Worm (Caenorhabditis elegans) whole organism, L3 larva: ENCODE data around the gene art-1.
A peak's percentile ranks its signal among the peaks of the same experiment; 100 is the strongest.
"Not testable (repeated sequence)": the region's sequence is repeated elsewhere in the genome, so short reads cannot be mapped to it uniquely, and the experiment has no call there.

Experiments
- R02D3.7 ChIP-seq: fragments of 150-350 bp; optimal IDR thresholded peaks from 2 replicates; lab custom pipeline; 2014; ENCODE audit warnings: missing biosample characterization, missing genetic modification characterization
- ceh-16 ChIP-seq: sonication (generic microtip); optimal IDR thresholded peaks from 2 replicates; lab custom pipeline; 2017; ENCODE audit warnings: missing biosample characterization, missing genetic modification characterization
- ceh-28 ChIP-seq: fragments of 150-350 bp; optimal IDR thresholded peaks from 2 replicates; lab custom pipeline; 2014; ENCODE audit warnings: missing biosample characterization, missing genetic modification reagents, missing genetic modification characterization
- ceh-9 ChIP-seq: sonication (generic microtip); optimal IDR thresholded peaks from 2 replicates; lab custom pipeline; 2018; ENCODE audit warnings: missing biosample characterization, missing genetic modification characterization
- egl-5 ChIP-seq: fragments of 150-350 bp; optimal IDR thresholded peaks from 2 replicates; lab custom pipeline; 2017; ENCODE audit warnings: missing biosample characterization, missing genetic modification reagents, missing genetic modification characterization, inconsistent platforms
- elt-2 ChIP-seq: sonication (generic microtip); optimal IDR thresholded peaks from 2 replicates; lab custom pipeline; 2016; ENCODE audit warnings: missing genetic modification reagents, mild to moderate bottlenecking, missing genetic modification characterization, missing compliant biosample characterization
- elt-3 ChIP-seq, 3 experiments: fragments of 150-350 bp in 1 of 3; sonication (generic microtip) in 2 of 3; optimal IDR thresholded peaks; 2 replicates in 2 of 3; 4 replicates in 1 of 3; lab custom pipeline; 2014 to 2017; ENCODE audit warnings: missing biosample characterization in 3 of 3, missing genetic modification characterization in 3 of 3
- eor-1 ChIP-seq, 2 experiments: fragments of 150-350 bp; optimal IDR thresholded peaks; 2 replicates each; lab custom pipeline; 2014 to 2018; ENCODE audit warnings: missing biosample characterization in 2 of 2, missing genetic modification characterization in 2 of 2
- fkh-10 ChIP-seq: sonication (generic microtip); optimal IDR thresholded peaks from 2 replicates; lab custom pipeline; 2017; ENCODE audit warnings: missing biosample characterization, missing genetic modification reagents, missing genetic modification characterization
- fkh-2 ChIP-seq: fragments of 150-350 bp; optimal IDR thresholded peaks from 2 replicates; lab custom pipeline; 2014; ENCODE audit warnings: missing biosample characterization, missing genetic modification reagents, missing genetic modification characterization
- fos-1 ChIP-seq: fragments of 150-350 bp; optimal IDR thresholded peaks from 2 replicates; lab custom pipeline; 2014; ENCODE audit warnings: missing biosample characterization, missing genetic modification characterization
- hmg-11 ChIP-seq: sonication (generic microtip); optimal IDR thresholded peaks from 2 replicates; lab custom pipeline; 2016; ENCODE audit warnings: missing genetic modification characterization, missing compliant biosample characterization
- jun-1 ChIP-seq: fragments of 150-350 bp; optimal IDR thresholded peaks from 2 replicates; lab custom pipeline; 2014; ENCODE audit warnings: missing biosample characterization, missing genetic modification reagents, missing genetic modification characterization
- lin-15B ChIP-seq: fragments of 150-350 bp; optimal IDR thresholded peaks from 2 replicates; lab custom pipeline; 2014; ENCODE audit warnings: missing biosample characterization, missing genetic modification characterization
- lin-39 ChIP-seq: fragments of 150-350 bp; optimal IDR thresholded peaks from 2 replicates; lab custom pipeline; 2018; ENCODE audit warnings: missing biosample characterization, missing genetic modification reagents, missing genetic modification characterization
- mdl-1 ChIP-seq: fragments of 150-350 bp; optimal IDR thresholded peaks from 2 replicates; lab custom pipeline; 2014; ENCODE audit warnings: missing biosample characterization, missing genetic modification characterization
- nfya-1 ChIP-seq: sonication (generic microtip); optimal IDR thresholded peaks from 2 replicates; lab custom pipeline; 2017; ENCODE audit warnings: missing genetic modification characterization, mild to moderate bottlenecking, missing compliant biosample characterization, antibody characterized with exemption, moderate library complexity; ENCODE audit not compliant: insufficient read depth
- nhr-11 ChIP-seq: fragments of 150-350 bp; optimal IDR thresholded peaks from 2 replicates; lab custom pipeline; 2014; ENCODE audit warnings: missing biosample characterization, missing genetic modification characterization
- nhr-12 ChIP-seq: fragments of 150-350 bp; optimal IDR thresholded peaks from 2 replicates; lab custom pipeline; 2014; ENCODE audit warnings: missing biosample characterization, missing genetic modification characterization
- nhr-23 ChIP-seq: fragments of 150-350 bp; optimal IDR thresholded peaks from 2 replicates; lab custom pipeline; 2014; ENCODE audit warnings: missing biosample characterization, missing genetic modification reagents, missing genetic modification characterization
- nhr-237 ChIP-seq: fragments of 150-350 bp; optimal IDR thresholded peaks from 2 replicates; lab custom pipeline; 2014; ENCODE audit warnings: missing biosample characterization, missing genetic modification characterization
- nhr-25 ChIP-seq: sonication (generic microtip); optimal IDR thresholded peaks from 2 replicates; lab custom pipeline; 2017; ENCODE audit warnings: missing biosample characterization, missing genetic modification characterization
- nhr-28 ChIP-seq: fragments of 150-350 bp; optimal IDR thresholded peaks from 2 replicates; lab custom pipeline; 2014; ENCODE audit warnings: missing biosample characterization, missing genetic modification characterization
- nhr-76 ChIP-seq: fragments of 150-350 bp; sonication (generic microtip); optimal IDR thresholded peaks from 5 replicates; lab custom pipeline; 2014; ENCODE audit warnings: missing biosample characterization, missing genetic modification characterization
- nhr-77 ChIP-seq: fragments of 150-350 bp; optimal IDR thresholded peaks from 2 replicates; lab custom pipeline; 2014; ENCODE audit warnings: missing biosample characterization, missing genetic modification characterization
- pha-4 ChIP-seq: fragments of 150-350 bp; optimal IDR thresholded peaks from 2 replicates; lab custom pipeline; 2014; ENCODE audit warnings: missing biosample characterization, missing genetic modification reagents, missing genetic modification characterization
- sea-2 ChIP-seq: fragments of 150-350 bp; sonication (generic microtip); optimal IDR thresholded peaks from 4 replicates; lab custom pipeline; 2014; ENCODE audit warnings: missing biosample characterization, missing genetic modification reagents, missing genetic modification characterization
- skn-1 ChIP-seq: fragments of 150-350 bp; optimal IDR thresholded peaks from 2 replicates; lab custom pipeline; 2014; ENCODE audit warnings: missing biosample characterization, missing genetic modification characterization
- snpc-4 ChIP-seq: fragments of 150-350 bp; optimal IDR thresholded peaks from 2 replicates; lab custom pipeline; 2014; ENCODE audit warnings: missing biosample characterization, missing genetic modification characterization
- unc-39 ChIP-seq: sonication (generic microtip); optimal IDR thresholded peaks from 4 replicates; lab custom pipeline; 2017; ENCODE audit warnings: missing biosample characterization, missing genetic modification characterization
- unc-62 ChIP-seq: fragments of 150-350 bp; sonication (generic microtip); optimal IDR thresholded peaks from 4 replicates; lab custom pipeline; 2014; ENCODE audit warnings: missing biosample characterization, missing genetic modification reagents, missing genetic modification characterization
- zag-1 ChIP-seq: fragments of 150-350 bp; optimal IDR thresholded peaks from 2 replicates; lab custom pipeline; 2014; ENCODE audit warnings: missing biosample characterization, missing genetic modification characterization
- ztf-11 ChIP-seq: fragments of 150-350 bp; optimal IDR thresholded peaks from 2 replicates; lab custom pipeline; 2014; ENCODE audit warnings: missing biosample characterization, missing genetic modification characterization
- ztf-4 ChIP-seq: fragments of 150-350 bp; optimal IDR thresholded peaks from 2 replicates; lab custom pipeline; 2014; ENCODE audit warnings: missing biosample characterization, missing genetic modification characterization

The art-1 gene

ce11 chrII:6977732-6978131, 5.7 kb upstream of the art-1 start, which contains the start of gene C15F1.8:
Gene C15F1.8, minus strand, starts transcription at chrII:6977832.
- TF ChIP-seq hmg-11, ceh-9, nhr-76 (tag; lab: Kevin White, UChicago): not testable (repeated sequence)

- TF ChIP-seq nhr-11 (tag; lab: Kevin White, UChicago) (no peak), unc-62 (GFP tag; lab: Kevin White, UChicago) (no peak), ztf-4 (no peak), nhr-77 (tag; lab: Kevin White, UChicago) (no peak), nhr-76 (tag; lab: Kevin White, UChicago) (no peak)
- TF ChIP-seq, all 47 proteins: peak for 0
Measured at ce11 chrII:6975725-6976124, 3.7 kb upstream of the art-1 start.

DNA sequence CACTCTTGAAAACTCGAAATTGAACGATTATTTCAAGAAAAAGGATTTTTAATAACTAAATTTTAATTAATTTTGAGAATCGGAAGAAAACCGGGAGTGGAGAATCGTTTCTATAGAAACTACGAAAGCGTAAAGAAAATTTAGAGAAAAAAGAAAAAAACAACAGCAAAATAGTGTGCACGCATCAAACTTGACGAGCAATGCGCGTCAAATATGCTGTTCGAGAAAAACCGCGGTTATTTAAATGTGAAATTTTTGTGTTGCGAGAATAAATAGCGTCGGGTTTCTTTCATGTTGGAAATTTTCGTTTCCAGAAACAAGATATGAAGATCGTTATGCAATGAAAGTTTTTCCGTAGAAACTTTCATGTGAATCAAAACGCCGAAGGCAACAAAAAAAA, 2.0 kb upstream of the art-1 start:
- TF ChIP-seq snpc-4 (peak; percentile 48), skn-1 (peak; percentile 29), egl-5 (no peak), jun-1 (no peak), elt-2 (tag; lab: Kevin White, UChicago) (no peak), elt-3 (tag; optimal IDR thresholded peaks at IDR 0.05; lab: Kevin White, UChicago) (no peak), sea-2 (GFP tag; lab: Kevin White, UChicago) (no peak), nhr-23 (tag; lab: Kevin White, UChicago) (peak; percentile 1), unc-39 (tag; lab: Kevin White, UChicago) (no peak), nhr-25 (no peak), mdl-1 (no peak), lin-15B (tag; lab: Kevin White, UChicago) (peak; percentile 50), hmg-11 (tag; lab: Kevin White, UChicago) (peak; percentile 43), nfya-1 (tag; lab: Kevin White, UChicago) (peak; percentile 79), nhr-77 (tag; lab: Kevin White, UChicago) (no peak), R02D3.7 (tag; lab: Kevin White, UChicago) (peak; percentile 35), pha-4 (peak; percentile 78)

DNA sequence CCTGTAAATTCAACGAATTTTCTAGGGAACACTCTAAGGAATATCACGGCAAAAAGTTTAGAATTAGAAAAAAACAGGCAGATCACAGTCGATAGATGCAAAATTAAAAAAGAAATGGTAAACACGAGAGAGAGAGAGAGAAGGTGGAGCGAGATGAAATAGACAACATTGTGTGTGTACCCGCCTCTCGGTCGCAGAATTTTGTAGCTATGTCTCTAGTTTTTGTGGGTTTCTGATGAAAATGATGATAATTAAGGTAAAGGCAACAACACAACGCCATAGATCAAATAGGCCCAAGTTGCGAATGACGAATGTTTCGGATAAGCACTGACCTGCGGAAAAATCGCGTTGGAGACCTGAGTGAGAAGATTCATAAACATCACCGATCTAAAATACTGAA, 1.5 kb upstream of the art-1 start, which contains the start of gene sod-1:
Gene sod-1 (minus strand): TSS at position 387 of the 400 bp plus-strand sequence.
- no peak for TF ChIP-seq fkh-2
- no peak for TF ChIP-seq pha-4
- no peak for TF ChIP-seq mdl-1
- no peak for TF ChIP-seq ztf-11 (tag; lab: Kevin White, UChicago)
- TF ChIP-seq lin-15B (tag; lab: Kevin White, UChicago): no peak
- no peak for TF ChIP-seq lin-39 (tag; lab: Kevin White, UChicago)
- TF ChIP-seq fos-1 (tag; lab: Kevin White, UChicago): no peak
- no peak for TF ChIP-seq nhr-25
- no peak for TF ChIP-seq nhr-237 (tag; lab: Kevin White, UChicago)
- TF ChIP-seq elt-2 (tag; lab: Kevin White, UChicago): no peak
- no peak for TF ChIP-seq nhr-77 (tag; lab: Kevin White, UChicago)
- TF ChIP-seq elt-3 (tag; optimal IDR thresholded peaks at IDR 0.05; lab: Kevin White, UChicago): no peak
- no peak for TF ChIP-seq ceh-16 (tag; lab: Kevin White, UChicago)
- no peak for TF ChIP-seq R02D3.7 (tag; lab: Kevin White, UChicago)
- TF ChIP-seq nhr-28 (tag; lab: Kevin White, UChicago): no peak
- TF ChIP-seq nhr-12 (tag; lab: Kevin White, UChicago): no peak
- TF ChIP-seq nhr-23 (tag; lab: Kevin White, UChicago): no peak
- no peak for TF ChIP-seq nfya-1 (tag; lab: Kevin White, UChicago)

- TF ChIP-seq nhr-28 (tag; lab: Kevin White, UChicago): no peak
- no peak for TF ChIP-seq eor-1 (tag; optimal IDR thresholded peaks at IDR 0.05; lab: Kevin White, UChicago)
- no peak for TF ChIP-seq lin-15B (tag; lab: Kevin White, UChicago)
- TF ChIP-seq fkh-10 (GFP tag; lab: Kevin White, UChicago): no peak
- TF ChIP-seq skn-1: no peak
- no peak for TF ChIP-seq ceh-28 (tag; lab: Kevin White, UChicago)
- TF ChIP-seq zag-1 (tag; lab: Kevin White, UChicago): no peak
Measured at ce11 chrII:6970515-6970914, 1.5 kb downstream of the art-1 start, which contains the start of gene C15F1.5. Gene C15F1.5, minus strand, starts transcription at chrII:6970615.
